Worm (Caenorhabditis elegans): ENCODE data around the gene cox-6A.

DNA sequence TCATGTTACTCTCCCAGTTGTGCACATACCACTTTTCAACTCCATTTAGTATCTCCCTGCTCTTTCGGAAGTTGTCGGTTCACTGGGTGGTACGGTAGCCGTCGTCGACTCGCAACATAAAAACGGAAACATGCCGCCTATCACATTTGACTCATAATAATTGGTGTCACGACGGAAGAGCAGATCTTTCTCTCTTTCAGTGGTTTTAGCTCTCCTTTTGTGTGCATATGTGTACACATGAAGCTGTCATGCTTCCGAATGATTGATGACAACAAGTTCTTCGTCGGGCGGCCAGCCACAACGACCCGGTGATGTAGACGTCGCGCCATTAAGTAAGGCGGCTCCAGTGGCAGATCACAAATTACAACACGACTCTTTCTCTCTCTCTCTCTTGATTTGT, 44.2 kb downstream of the cox-6A start:
- TF ChIP-seq nhr-28 (tag; optimal IDR thresholded peaks at IDR 0.05) (no peak), mef-2 (tag; optimal IDR thresholded peaks at IDR 0.05) (no peak), snpc-4 (tag; optimal IDR thresholded peaks at IDR 0.05) (no peak), blmp-1 (tag; optimal IDR thresholded peaks at IDR 0.05) (no peak)

Data from whole organism, L1 larva.